Worm (Caenorhabditis elegans) whole organism, L2 larva: Measurements from ENCODE around the gene F46F5.5.
A peak's percentile ranks its signal among the peaks of the same experiment; 100 is the strongest.
"Not testable (repeated sequence)": the region's sequence is repeated elsewhere in the genome, so short reads cannot be mapped to it uniquely, and the experiment has no call there.

Experiments used
- C34F6.9 ChIP-seq: fragments of 150-350 bp; optimal IDR thresholded peaks from 2 replicates; lab custom pipeline; 2014; ENCODE audit warnings: missing biosample characterization, missing genetic modification characterization
- F13H6.1 ChIP-seq: sonication (generic microtip); optimal IDR thresholded peaks from 2 replicates; lab custom pipeline; 2016; ENCODE audit warnings: missing genetic modification characterization, missing compliant biosample characterization
- R02D3.7 ChIP-seq: fragments of 150-350 bp; optimal IDR thresholded peaks from 2 replicates; lab custom pipeline; 2014; ENCODE audit warnings: missing biosample characterization, missing genetic modification characterization
- ZK546.5 ChIP-seq: sonication (generic microtip); optimal IDR thresholded peaks from 2 replicates; lab custom pipeline; 2017; ENCODE audit warnings: missing biosample characterization, missing genetic modification characterization
- alr-1 ChIP-seq: fragments of 150-350 bp; optimal IDR thresholded peaks from 2 replicates; lab custom pipeline; 2014; ENCODE audit warnings: missing biosample characterization, missing genetic modification characterization
- aly-2 ChIP-seq: fragments of 150-350 bp; optimal IDR thresholded peaks from 2 replicates; lab custom pipeline; 2014; ENCODE audit warnings: missing biosample characterization, missing genetic modification characterization
- ama-1 ChIP-seq: fragments of 150-350 bp; optimal IDR thresholded peaks from 2 replicates; lab custom pipeline; 2018; ENCODE audit warnings: inconsistent platforms
- blmp-1 ChIP-seq: sonication (generic microtip); optimal IDR thresholded peaks from 2 replicates; lab custom pipeline; 2017; ENCODE audit warnings: missing genetic modification characterization, mild to moderate bottlenecking, missing compliant biosample characterization, antibody characterized with exemption, moderate library complexity; ENCODE audit not compliant: insufficient read depth
- crh-2 ChIP-seq: sonication (generic microtip); optimal IDR thresholded peaks from 2 replicates; lab custom pipeline; 2017; ENCODE audit warnings: missing biosample characterization, missing genetic modification characterization
- dmd-4 ChIP-seq: sonication (generic microtip); optimal IDR thresholded peaks from 2 replicates; lab custom pipeline; 2017; ENCODE audit warnings: missing biosample characterization, missing genetic modification characterization
- elt-1 ChIP-seq: fragments of 150-350 bp; optimal IDR thresholded peaks from 2 replicates; lab custom pipeline; 2014; ENCODE audit warnings: missing biosample characterization, missing genetic modification characterization
- elt-3 ChIP-seq: sonication (generic microtip); optimal IDR thresholded peaks from 2 replicates; lab custom pipeline; 2017; ENCODE audit warnings: missing biosample characterization, missing genetic modification characterization
- fos-1 ChIP-seq: fragments of 150-350 bp; optimal IDR thresholded peaks from 2 replicates; lab custom pipeline; 2014; ENCODE audit warnings: missing biosample characterization, missing genetic modification characterization
- gmeb-1 ChIP-seq: fragments of 150-350 bp; optimal IDR thresholded peaks from 2 replicates; lab custom pipeline; 2014; ENCODE audit warnings: missing biosample characterization, missing genetic modification characterization
- lin-13 ChIP-seq: fragments of 150-350 bp; optimal IDR thresholded peaks from 2 replicates; lab custom pipeline; 2014; ENCODE audit warnings: missing biosample characterization, missing genetic modification reagents, missing genetic modification characterization
- lin-39 ChIP-seq: fragments of 150-350 bp; optimal IDR thresholded peaks from 2 replicates; lab custom pipeline; 2014; ENCODE audit warnings: missing biosample characterization, missing genetic modification reagents, missing genetic modification characterization
- lsy-2 ChIP-seq, 2 experiments: fragments of 150-350 bp in 1 of 2; sonication (generic microtip) in 1 of 2; optimal IDR thresholded peaks; 2 replicates each; lab custom pipeline; 2014 to 2017; ENCODE audit warnings: missing biosample characterization in 2 of 2, missing genetic modification characterization in 2 of 2
- mbf-1 ChIP-seq: sonication (generic microtip); optimal IDR thresholded peaks from 2 replicates; lab custom pipeline; 2017; ENCODE audit warnings: missing biosample characterization, missing genetic modification characterization
- mdl-1 ChIP-seq, 2 experiments: fragments of 150-350 bp in 1 of 2; sonication (generic microtip) in 1 of 2; optimal IDR thresholded peaks; 2 replicates each; lab custom pipeline; 2017; ENCODE audit warnings: missing biosample characterization in 2 of 2, missing genetic modification characterization in 2 of 2
- nhr-10 ChIP-seq: sonication (generic microtip); optimal IDR thresholded peaks from 2 replicates; lab custom pipeline; 2017; ENCODE audit warnings: missing biosample characterization, missing genetic modification characterization
- nhr-11 ChIP-seq: fragments of 150-350 bp; optimal IDR thresholded peaks from 2 replicates; lab custom pipeline; 2014; ENCODE audit warnings: missing biosample characterization, missing genetic modification characterization
- nhr-129 ChIP-seq: fragments of 150-350 bp; optimal IDR thresholded peaks from 2 replicates; lab custom pipeline; 2014; ENCODE audit warnings: missing biosample characterization, missing genetic modification characterization
- nhr-21 ChIP-seq: fragments of 150-350 bp; optimal IDR thresholded peaks from 2 replicates; lab custom pipeline; 2014; ENCODE audit warnings: missing biosample characterization, missing genetic modification characterization
- nhr-237 ChIP-seq: fragments of 150-350 bp; optimal IDR thresholded peaks from 2 replicates; lab custom pipeline; 2014; ENCODE audit warnings: missing biosample characterization, missing genetic modification characterization
- nhr-6 ChIP-seq: fragments of 150-350 bp; optimal IDR thresholded peaks from 2 replicates; lab custom pipeline; 2014; ENCODE audit warnings: missing biosample characterization, missing genetic modification characterization
- nhr-77 ChIP-seq: fragments of 150-350 bp; optimal IDR thresholded peaks from 2 replicates; lab custom pipeline; 2014; ENCODE audit warnings: missing biosample characterization, missing genetic modification characterization
- sem-4 ChIP-seq: fragments of 150-350 bp; optimal IDR thresholded peaks from 2 replicates; lab custom pipeline; 2014; ENCODE audit warnings: missing biosample characterization, missing genetic modification reagents, missing genetic modification characterization
- skn-1 ChIP-seq: sonication (generic microtip); optimal IDR thresholded peaks from 2 replicates; lab custom pipeline; 2017; ENCODE audit warnings: missing biosample characterization, missing genetic modification characterization
- sma-3 ChIP-seq: sonication (generic microtip); optimal IDR thresholded peaks from 2 replicates; lab custom pipeline; 2016; ENCODE audit warnings: missing genetic modification reagents, missing genetic modification characterization, missing compliant biosample characterization
- sma-9 ChIP-seq, 2 experiments: fragments of 150-350 bp in 1 of 2; sonication (generic microtip) in 1 of 2; optimal IDR thresholded peaks; 2 replicates each; lab custom pipeline; 2014 to 2016; ENCODE audit warnings: missing genetic modification characterization in 2 of 2, mild to moderate bottlenecking in 1 of 2, missing biosample characterization in 1 of 2, missing compliant biosample characterization in 1 of 2, missing genetic modification reagents in 1 of 2, moderate library complexity in 1 of 2
- snpc-4 ChIP-seq: fragments of 150-350 bp; optimal IDR thresholded peaks from 2 replicates; lab custom pipeline; 2014; ENCODE audit warnings: missing biosample characterization, missing genetic modification characterization
- unc-39 ChIP-seq: fragments of 150-350 bp; optimal IDR thresholded peaks from 2 replicates; lab custom pipeline; 2014; ENCODE audit warnings: missing biosample characterization, missing genetic modification characterization
- unc-55 ChIP-seq: fragments of 150-350 bp; sonication (generic microtip); optimal IDR thresholded peaks from 3 replicates; lab custom pipeline; 2014; ENCODE audit warnings: missing biosample characterization, missing genetic modification reagents, missing genetic modification characterization
- unc-62 ChIP-seq: fragments of 150-350 bp; optimal IDR thresholded peaks from 2 replicates; lab custom pipeline; 2014; ENCODE audit warnings: missing biosample characterization, missing genetic modification reagents, missing genetic modification characterization
- zag-1 ChIP-seq: fragments of 150-350 bp; optimal IDR thresholded peaks from 2 replicates; lab custom pipeline; 2014; ENCODE audit warnings: missing biosample characterization, missing genetic modification characterization
- ztf-1 ChIP-seq: fragments of 200-800 bp; sonication (Bioruptor generic); conservative IDR thresholded peaks from 2 replicates; pipeline ENCODE4 v1.3.6; 2022; ENCODE audit warnings: missing genetic modification characterization, missing compliant biosample characterization
- ztf-11 ChIP-seq: sonication (generic microtip); optimal IDR thresholded peaks from 2 replicates; lab custom pipeline; 2017; ENCODE audit warnings: missing biosample characterization, missing genetic modification characterization

Gene F46F5.5

ce11 chrII:812917-813316 lies at the start of gene F46F5.5:
TSS of gene F46F5.5 (minus strand) at chrII:813017.
- TF ChIP-seq lsy-2 (tag; optimal IDR thresholded peaks at IDR 0.05; lab: Kevin White, UChicago) (no peak), nhr-237 (tag; lab: Kevin White, UChicago) (no peak), alr-1 (no peak), snpc-4 (tag; lab: Kevin White, UChicago) (no peak), unc-55 (no peak), dmd-4 (tag; lab: Kevin White, UChicago) (no peak), ztf-11 (no peak), unc-62 (GFP tag; lab: Kevin White, UChicago) (no peak)

ce11 chrII:861564-861963 lies 48.7 kb upstream of the F46F5.5 start, which contains the start of gene Y46B2A.4:
TSS of gene Y46B2A.4 (plus strand) at chrII:861864.
- TF ChIP-seq zag-1 (tag; lab: Kevin White, UChicago) (no peak), elt-1 (tag; lab: Kevin White, UChicago) (no peak), lin-39 (tag; lab: Kevin White, UChicago) (no peak), sma-3 (GFP tag; lab: Kevin White, UChicago) (no peak), C34F6.9 (tag; lab: Kevin White, UChicago) (no peak), sem-4 (tag; lab: Kevin White, UChicago) (no peak), ama-1 (no peak), ztf-1 (GFP tag; lab: Robert Waterston, UW) (no peak), unc-39 (tag; lab: Kevin White, UChicago) (no peak), gmeb-1 (tag; lab: Kevin White, UChicago) (no peak), nhr-237 (tag; lab: Kevin White, UChicago) (no peak), unc-62 (GFP tag; lab: Kevin White, UChicago) (no peak)

- not testable (repeated sequence) for TF ChIP-seq nhr-77, sem-4, lin-39 (tag; lab: Kevin White, UChicago)
These were observed 37.8 kb upstream of the F46F5.5 start, which contains the start of gene F28A10.5 for ce11 chrII:850567-850966. TSS of gene F28A10.5 (minus strand) at chrII:850667.

ce11 chrII:848519-848918 lies 35.7 kb upstream of the F46F5.5 start, which contains the start of the genes acdh-9 and F28A10.13:
TSS of gene acdh-9 (minus strand) at chrII:848603.
TSS of gene F28A10.13 (plus strand) at chrII:848812.
- TF ChIP-seq nhr-129 (tag; lab: Kevin White, UChicago) (peak; percentile 82), fos-1 (tag; lab: Kevin White, UChicago) (peak; percentile 71), dmd-4 (tag; lab: Kevin White, UChicago) (no peak), crh-2 (tag; lab: Kevin White, UChicago) (peak; percentile 64), lsy-2 (tag; optimal IDR thresholded peaks at IDR 0.05; lab: Kevin White, UChicago) (peak in 1 of 2 experiments; percentile 61), C34F6.9 (tag; lab: Kevin White, UChicago) (peak; percentile 58), sem-4 (tag; lab: Kevin White, UChicago) (no peak), nhr-11 (tag; lab: Kevin White, UChicago) (no peak), elt-3 (tag; lab: Kevin White, UChicago) (no peak), lin-13 (GFP tag; lab: Kevin White, UChicago) (peak; percentile 34), aly-2 (tag; lab: Kevin White, UChicago) (no peak), nhr-6 (tag; lab: Kevin White, UChicago) (peak; percentile 11), blmp-1 (tag; lab: Kevin White, UChicago) (peak; percentile 20), gmeb-1 (tag; lab: Kevin White, UChicago) (peak; percentile 44), sma-9 (GFP tag; optimal IDR thresholded peaks at IDR 0.05; lab: Kevin White, UChicago) (peak; percentile 69), sma-9 (tag; optimal IDR thresholded peaks at IDR 0.05; lab: Kevin White, UChicago) (no peak), F13H6.1 (tag; lab: Kevin White, UChicago) (peak; percentile 83), ama-1 (peak; percentile 72), mdl-1 (tag; optimal IDR thresholded peaks at IDR 0.05; lab: Kevin White, UChicago) (peak; percentile 70 to 83)
- TF ChIP-seq, all 48 proteins: peak for 13

ce11 chrII:845618-846017 lies 32.8 kb upstream of the F46F5.5 start, which contains the start of gene F28A10.7:
TSS of gene F28A10.7 (minus strand) at chrII:845718.
- TF ChIP-seq mdl-1 (tag; optimal IDR thresholded peaks at IDR 0.05; lab: Kevin White, UChicago) (no peak), ama-1 (no peak), gmeb-1 (tag; lab: Kevin White, UChicago) (no peak), C34F6.9 (tag; lab: Kevin White, UChicago) (no peak), ZK546.5 (no peak), F13H6.1 (tag; lab: Kevin White, UChicago) (no peak), sma-9 (GFP tag; optimal IDR thresholded peaks at IDR 0.05; lab: Kevin White, UChicago) (no peak), sma-9 (tag; optimal IDR thresholded peaks at IDR 0.05; lab: Kevin White, UChicago) (no peak), nhr-6 (tag; lab: Kevin White, UChicago) (no peak), nhr-21 (tag; lab: Kevin White, UChicago) (no peak), ztf-11 (no peak), skn-1 (tag; lab: Kevin White, UChicago) (no peak), nhr-10 (no peak), unc-55 (no peak), blmp-1 (tag; lab: Kevin White, UChicago) (no peak), mbf-1 (no peak), lin-39 (tag; lab: Kevin White, UChicago) (no peak), R02D3.7 (no peak), dmd-4 (tag; lab: Kevin White, UChicago) (no peak)
